Worm (Caenorhabditis elegans) whole organism, L4 larva: ENCODE data around the gene F02E11.2.
"Not testable (repeated sequence)": the region's sequence is repeated elsewhere in the genome, so short reads cannot be mapped to it uniquely, and the experiment has no call there.

ENCODE experiments used
- D1046.2 ChIP-seq: fragments of 200-800 bp; sonication (Bioruptor generic); IDR thresholded peaks from 2 replicates; pipeline ENCODE4 v1.3.6; 2022; ENCODE audit warnings: missing genetic modification characterization, missing compliant biosample characterization
- F37D6.2 ChIP-seq: sonication (generic microtip); optimal IDR thresholded peaks from 2 replicates; lab custom pipeline; 2016; ENCODE audit warnings: mild to moderate bottlenecking, missing genetic modification characterization, missing compliant biosample characterization
- R02D3.7 ChIP-seq: fragments of 150-350 bp; sonication (generic microtip); optimal IDR thresholded peaks from 3 replicates; lab custom pipeline; 2014; ENCODE audit warnings: missing biosample characterization, missing genetic modification characterization
- Y75B8A.6 ChIP-seq: fragments of 200-800 bp; sonication (Bioruptor generic); IDR thresholded peaks from 2 replicates; pipeline ENCODE4 v1.3.6; 2022; ENCODE audit warnings: missing genetic modification reagents, missing genetic modification characterization, missing compliant biosample characterization
- ama-1 ChIP-seq: fragments of 150-350 bp; optimal IDR thresholded peaks from 2 replicates; lab custom pipeline; 2014; ENCODE audit warnings: inconsistent platforms, mixed read lengths
- attf-4 ChIP-seq: sonication (generic microtip); optimal IDR thresholded peaks from 3 replicates; lab custom pipeline; 2017; ENCODE audit warnings: missing biosample characterization, missing genetic modification characterization
- ceh-20 ChIP-seq: fragments of 200-800 bp; sonication (Bioruptor generic); IDR thresholded peaks from 2 replicates; pipeline ENCODE4 v1.3.6; 2022; ENCODE audit warnings: missing genetic modification reagents, missing genetic modification characterization, missing compliant biosample characterization
- ctbp-1 ChIP-seq: fragments of 200-800 bp; sonication (Bioruptor generic); IDR thresholded peaks from 2 replicates; pipeline ENCODE4 v1.3.6; 2022; ENCODE audit warnings: missing genetic modification reagents, missing genetic modification characterization, missing compliant biosample characterization
- daf-16 ChIP-seq, 3 experiments: sonication (generic microtip); optimal IDR thresholded peaks; 2 replicates each; lab custom pipeline; 2016 to 2017; ENCODE audit warnings: missing genetic modification characterization in 3 of 3, missing genetic modification reagents in 3 of 3, mild to moderate bottlenecking in 2 of 3, missing compliant biosample characterization in 2 of 3, missing biosample characterization in 1 of 3, moderate library complexity in 1 of 3
- daf-8 ChIP-seq: fragments of 200-800 bp; sonication (Bioruptor generic); IDR thresholded peaks from 2 replicates; pipeline ENCODE4 v1.3.6; 2022; ENCODE audit warnings: missing genetic modification characterization, missing compliant biosample characterization
- dmd-6 ChIP-seq: fragments of 200-800 bp; sonication (Bioruptor generic); IDR thresholded peaks from 2 replicates; pipeline ENCODE4 v1.3.6; 2022; ENCODE audit warnings: missing genetic modification reagents, missing genetic modification characterization, missing compliant biosample characterization
- dpl-1 ChIP-seq: fragments of 150-350 bp; optimal IDR thresholded peaks from 2 replicates; lab custom pipeline; 2014; ENCODE audit warnings: missing biosample characterization, missing genetic modification reagents, missing genetic modification characterization
- dve-1 ChIP-seq: sonication (generic microtip); optimal IDR thresholded peaks from 2 replicates; lab custom pipeline; 2017; ENCODE audit warnings: antibody characterized with exemption, mild to moderate bottlenecking, missing genetic modification characterization, missing compliant biosample characterization; ENCODE audit not compliant: insufficient read depth
- fkh-10 ChIP-seq: fragments of 150-350 bp; optimal IDR thresholded peaks from 2 replicates; lab custom pipeline; 2014; ENCODE audit warnings: missing biosample characterization, missing genetic modification reagents, missing genetic modification characterization
- hlh-11 ChIP-seq: fragments of 200-800 bp; sonication (Bioruptor generic); optimal IDR thresholded peaks from 2 replicates; lab custom pipeline; 2018; ENCODE audit warnings: mild to moderate bottlenecking, missing genetic modification characterization, missing compliant biosample characterization
- hlh-30 ChIP-seq: sonication (generic microtip); optimal IDR thresholded peaks from 2 replicates; lab custom pipeline; 2017; ENCODE audit warnings: antibody characterized with exemption, mild to moderate bottlenecking, missing genetic modification characterization, missing compliant biosample characterization; ENCODE audit not compliant: insufficient read depth
- hmg-1.1 ChIP-seq: fragments of 200-800 bp; sonication (Bioruptor generic); IDR thresholded peaks from 2 replicates; pipeline ENCODE4 v1.3.6; 2022; ENCODE audit warnings: missing genetic modification reagents, missing genetic modification characterization, missing compliant biosample characterization
- lim-7 ChIP-seq: fragments of 200-800 bp; sonication (Bioruptor generic); IDR thresholded peaks from 2 replicates; pipeline ENCODE4 v1.3.6; 2022; ENCODE audit warnings: missing genetic modification characterization, missing compliant biosample characterization
- lin-15B ChIP-seq: fragments of 150-350 bp; sonication (generic microtip); optimal IDR thresholded peaks from 3 replicates; lab custom pipeline; 2014; ENCODE audit warnings: missing biosample characterization, missing genetic modification characterization
- lin-39 ChIP-seq: fragments of 150-350 bp; optimal IDR thresholded peaks from 2 replicates; lab custom pipeline; 2014; ENCODE audit warnings: missing biosample characterization, missing genetic modification reagents, missing genetic modification characterization
- madf-5 ChIP-seq, 2 experiments: fragments of 200-800 bp; sonication (Bioruptor generic); IDR thresholded peaks; 2 replicates each; pipeline ENCODE4 v1.3.6; 2022; ENCODE audit warnings: missing compliant biosample characterization in 2 of 2, missing genetic modification characterization in 2 of 2
- mxl-2 ChIP-seq: fragments of 200-800 bp; sonication (Bioruptor generic); conservative IDR thresholded peaks from 2 replicates; pipeline ENCODE4 v1.3.6; 2022; ENCODE audit warnings: missing genetic modification reagents, missing genetic modification characterization, missing compliant biosample characterization
- nhr-11 ChIP-seq: fragments of 150-350 bp; optimal IDR thresholded peaks from 2 replicates; lab custom pipeline; 2014; ENCODE audit warnings: missing biosample characterization, missing genetic modification characterization
- nhr-111 ChIP-seq: fragments of 200-800 bp; sonication (Bioruptor generic); optimal IDR thresholded peaks from 2 replicates; lab custom pipeline; 2018; ENCODE audit warnings: mild to moderate bottlenecking, missing genetic modification characterization, missing compliant biosample characterization
- nhr-28 ChIP-seq: fragments of 150-350 bp; optimal IDR thresholded peaks from 2 replicates; lab custom pipeline; 2014; ENCODE audit warnings: missing biosample characterization, missing genetic modification characterization
- nhr-42 ChIP-seq: fragments of 200-800 bp; sonication (Bioruptor generic); IDR thresholded peaks from 2 replicates; pipeline ENCODE4 v1.3.6; 2022; ENCODE audit warnings: missing genetic modification characterization, missing compliant biosample characterization
- php-3 ChIP-seq: fragments of 200-800 bp; sonication (Bioruptor generic); IDR thresholded peaks from 2 replicates; pipeline ENCODE4 v1.3.6; 2022; ENCODE audit warnings: missing genetic modification reagents, missing genetic modification characterization, missing compliant biosample characterization
- pqm-1 ChIP-seq: sonication (generic microtip); optimal IDR thresholded peaks from 2 replicates; lab custom pipeline; 2017; ENCODE audit warnings: missing biosample characterization, missing genetic modification characterization
- rbr-2 ChIP-seq: sonication (generic microtip); optimal IDR thresholded peaks from 2 replicates; lab custom pipeline; 2016; ENCODE audit warnings: missing genotype, missing genetic modification characterization, missing compliant biosample characterization
- snpc-4 ChIP-seq: fragments of 150-350 bp; optimal IDR thresholded peaks from 2 replicates; lab custom pipeline; 2014; ENCODE audit warnings: missing biosample characterization, missing genetic modification characterization
- unc-62 ChIP-seq, 3 experiments: fragments of 150-350 bp in 1 of 3; sonication (generic microtip); optimal IDR thresholded peaks in 2 of 3; peaks in 1 of 3; 1 replicate in 1 of 3; 2 replicates in 2 of 3; lab custom pipeline; 2014 to 2017; ENCODE audit warnings: missing biosample characterization in 3 of 3, missing genetic modification characterization in 3 of 3, missing genetic modification reagents in 3 of 3, missing genotype in 1 of 3
- zfp-3 ChIP-seq: fragments of 200-800 bp; sonication (Bioruptor generic); conservative IDR thresholded peaks from 2 replicates; pipeline ENCODE4 v1.3.6; 2022; ENCODE audit warnings: missing genetic modification reagents, missing genetic modification characterization, missing compliant biosample characterization

F02E11.2 gene

DNA sequence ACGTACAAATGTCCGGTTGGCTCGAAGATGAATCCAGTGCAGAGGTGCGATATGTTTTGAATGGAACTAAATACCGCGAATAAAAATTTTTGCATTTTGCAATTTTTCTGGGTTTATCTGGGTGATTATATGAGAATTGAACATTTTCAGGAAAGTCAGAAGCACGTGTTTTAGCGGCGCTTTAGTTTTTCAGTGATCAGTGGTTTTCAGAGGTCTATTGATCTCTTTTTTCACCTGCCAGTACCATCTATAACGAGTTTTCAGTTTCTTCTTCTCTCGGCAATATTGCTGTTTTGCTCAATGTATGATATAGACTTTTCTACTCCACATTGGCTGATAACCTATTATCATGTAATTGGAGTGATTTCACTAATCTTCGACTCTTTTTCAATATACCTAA, 24.5 kb downstream of the F02E11.2 start, which contains the start of gene sri-63:
Gene sri-63 (plus strand): TSS at position 301 of the 400 bp plus-strand sequence.
- TF ChIP-seq unc-62 (GFP tag; optimal IDR thresholded peaks at IDR 0.05 in 1 of 2; lab: Kevin White, UChicago) (peak in 1 of 2 experiments; percentile 46), unc-62 (tag; optimal IDR thresholded peaks at IDR 0.05; lab: Kevin White, UChicago) (no peak), ama-1 (lab: Kevin White, UChicago) (no peak)

DNA sequence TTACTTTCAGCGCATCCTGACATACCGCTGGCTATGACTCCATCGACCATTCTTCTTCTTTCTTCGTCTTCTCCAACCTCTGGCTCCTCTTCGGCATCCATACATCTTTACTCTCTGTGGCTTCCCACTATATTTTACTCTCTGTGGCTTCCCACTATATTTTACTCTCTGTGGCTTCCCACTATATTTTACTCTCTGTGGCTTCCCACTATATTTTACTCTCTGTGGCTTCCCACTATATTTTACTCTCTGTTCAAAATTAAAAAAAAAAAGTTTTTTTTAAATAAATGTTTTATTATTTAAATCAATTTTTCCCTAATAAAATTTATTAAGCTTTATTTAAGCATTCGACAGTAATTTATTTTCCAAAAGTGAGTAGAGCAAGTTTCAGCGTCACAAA, 27.9 kb downstream of the F02E11.2 start, which contains the start of gene F39E9.14:
Gene F39E9.14 (minus strand): TSS at position 101 of the 400 bp plus-strand sequence.
- TF ChIP-seq snpc-4 (tag; lab: Kevin White, UChicago); rbr-2 (tag; lab: Kevin White, UChicago); nhr-111 (GFP tag; lab: Kevin White, UChicago): not testable (repeated sequence)

DNA sequence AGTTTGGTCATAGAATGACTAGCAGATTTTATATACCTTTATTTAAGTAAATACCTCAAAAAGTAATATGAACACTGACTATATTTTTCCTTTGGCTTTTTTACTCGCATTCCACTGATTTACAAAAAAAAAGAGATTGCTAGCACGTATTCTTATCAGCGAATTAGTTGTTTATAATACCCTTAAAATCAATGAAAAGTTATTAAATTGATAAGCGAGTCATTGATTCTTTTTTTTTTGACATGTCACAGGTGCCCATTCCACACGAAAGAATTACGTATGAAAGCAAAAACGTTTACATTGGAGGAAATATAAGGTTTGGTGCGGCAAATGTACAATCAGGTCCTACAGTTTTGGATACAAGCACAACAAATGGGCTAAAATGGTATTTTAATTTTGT, 32.6 kb downstream of the F02E11.2 start, which contains the start of gene btb-17:
Gene btb-17 (plus strand): TSS at position 213 of the 400 bp plus-strand sequence.
- TF ChIP-seq daf-16 (GFP tag; optimal IDR thresholded peaks at IDR 0.05; lab: Kevin White, UChicago) = no peak
- peak; percentile 92 for TF ChIP-seq daf-16 (tag; optimal IDR thresholded peaks at IDR 0.05; lab: Kevin White, UChicago)
- TF ChIP-seq pqm-1 (tag; lab: Kevin White, UChicago) = peak; percentile 54
- no peak for TF ChIP-seq D1046.2 (GFP tag; lab: Robert Waterston, UW)
- TF ChIP-seq hlh-11 (tag; lab: Kevin White, UChicago) = peak; percentile 24
- TF ChIP-seq lim-7 = no peak
- no peak for TF ChIP-seq hmg-1.1 (GFP tag; lab: Robert Waterston, UW)
- TF ChIP-seq nhr-42 (GFP tag; lab: Robert Waterston, UW) = no peak
- no peak for TF ChIP-seq attf-4 (tag; lab: Kevin White, UChicago)
- TF ChIP-seq F37D6.2 (tag; lab: Kevin White, UChicago) = no peak
- no peak for TF ChIP-seq dpl-1 (GFP tag; lab: Kevin White, UChicago)
- no peak for TF ChIP-seq Y75B8A.6 (GFP tag; lab: Robert Waterston, UW)
- TF ChIP-seq dmd-6 (GFP tag; lab: Robert Waterston, UW) = peak; percentile 62
- peak; percentile 52 for TF ChIP-seq nhr-28 (tag; lab: Kevin White, UChicago)
- 0 out of 2 replicates have a peak, but pooled peaks have one; percentile 59 for TF ChIP-seq php-3

ce11 chrII:3296644-3297043, 34.0 kb downstream of the F02E11.2 start, which contains the start of gene btb-16:
btb-16 (plus strand) TSS chrII:3296883.
- TF ChIP-seq pqm-1 (tag; lab: Kevin White, UChicago) (peak; percentile 1), nhr-28 (tag; lab: Kevin White, UChicago) (peak; percentile 36), ceh-20 (no peak), dve-1 (tag; lab: Kevin White, UChicago) (peak; percentile 40), ctbp-1 (GFP tag; lab: Robert Waterston, UW) (no peak), hlh-30 (tag; lab: Kevin White, UChicago) (peak; percentile 26), daf-16 (GFP tag; optimal IDR thresholded peaks at IDR 0.05; lab: Kevin White, UChicago) (no peak), daf-16 (tag; optimal IDR thresholded peaks at IDR 0.05; lab: Kevin White, UChicago) (peak; percentile 91), hlh-11 (tag; lab: Kevin White, UChicago) (peak; percentile 9), dmd-6 (GFP tag; lab: Robert Waterston, UW) (0 out of 2 replicates have a peak, but pooled peaks have one; percentile 13)
- TF ChIP-seq, all 104 proteins: peak for 7

DNA sequence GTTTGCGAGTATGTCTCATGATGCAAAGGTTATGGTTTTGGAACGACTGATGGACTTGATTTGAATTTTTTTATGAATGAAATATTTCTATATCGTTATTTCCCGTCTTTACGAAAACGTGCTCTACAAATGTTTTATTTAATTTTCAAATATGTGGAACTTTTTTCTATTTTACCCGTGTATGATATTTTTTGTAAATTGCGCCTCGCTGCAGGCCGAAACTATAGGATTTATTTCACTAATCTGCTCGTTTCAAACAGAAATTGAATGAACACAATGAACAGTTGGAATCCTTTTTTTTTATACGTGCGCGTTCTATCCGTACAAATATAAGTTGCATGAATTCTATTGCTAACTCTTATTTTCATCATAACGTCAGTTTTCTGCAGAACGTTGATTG, 35.3 kb downstream of the F02E11.2 start, which contains the start of gene btb-18:
Gene btb-18 (plus strand): TSS at position 301 of the 400 bp plus-strand sequence.
- TF ChIP-seq snpc-4 (tag; lab: Kevin White, UChicago) = no peak
- TF ChIP-seq lin-39 (tag; lab: Kevin White, UChicago) = no peak
- no peak for TF ChIP-seq lin-15B (tag; lab: Kevin White, UChicago)
- TF ChIP-seq madf-5 (GFP tag; IDR thresholded peaks at IDR 0.05; lab: Robert Waterston, UW) = no peak
- TF ChIP-seq dmd-6 (GFP tag; lab: Robert Waterston, UW) = no peak
- no peak for TF ChIP-seq fkh-10 (GFP tag; lab: Kevin White, UChicago)
- peak; percentile 39 for TF ChIP-seq dve-1 (tag; lab: Kevin White, UChicago)
- no peak for TF ChIP-seq daf-8 (GFP tag; lab: Robert Waterston, UW)
- no peak for TF ChIP-seq daf-16 (GFP tag; optimal IDR thresholded peaks at IDR 0.05; lab: Kevin White, UChicago)
- peak; percentile 50 for TF ChIP-seq daf-16 (tag; optimal IDR thresholded peaks at IDR 0.05; lab: Kevin White, UChicago)
- no peak for TF ChIP-seq mxl-2 (GFP tag; lab: Robert Waterston, UW)
- no peak for TF ChIP-seq zfp-3 (GFP tag; lab: Robert Waterston, UW)
- TF ChIP-seq hmg-1.1 (GFP tag; lab: Robert Waterston, UW) = no peak
- no peak for TF ChIP-seq dpl-1 (GFP tag; lab: Kevin White, UChicago)
- no peak for TF ChIP-seq nhr-11 (tag; lab: Kevin White, UChicago)
- no peak for TF ChIP-seq R02D3.7
